In the genomic region with DNA sequence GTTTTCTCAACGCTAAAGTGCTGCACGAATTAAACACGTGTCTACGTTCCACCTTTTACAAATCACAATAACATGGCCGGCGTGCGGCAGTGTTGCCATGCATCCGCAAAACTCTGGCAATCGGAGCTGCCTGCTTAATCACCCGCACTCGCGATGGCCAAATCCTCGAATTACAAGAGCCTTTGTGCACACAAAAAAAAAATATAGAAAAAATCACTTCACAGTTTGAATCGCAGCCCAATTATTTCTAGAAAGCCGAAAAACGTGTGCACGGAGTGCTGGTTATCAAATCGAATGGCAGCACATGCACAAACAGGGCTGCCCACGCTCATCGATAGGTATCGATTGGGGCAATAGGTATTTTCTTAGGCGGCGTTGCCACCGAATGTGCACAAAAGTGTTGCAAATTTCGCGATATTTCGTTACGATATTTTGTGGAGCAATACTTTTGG, we compare ENCODE assay signal across 1 fruit fly cellular context.
TF ChIP-seq lines count a peak whose summit lies in the region.

A gene (minus strand): TSS at position 300 of the 452 bp plus-strand sequence.

TF ChIP-seq in whole organism, embryonic, 481 proteins besides CTCF, POLR2A, EP300 and RAD21 (continued from another document and continues in another):
- peak; percentile 89 for TF ChIP-seq Dll (GFP tag; IDR thresholded peaks at IDR 0.05; lab: Robert Waterston, UW; ENCODE audit: partially characterized antibody)
- no peak for TF ChIP-seq Asciz (GFP tag; optimal IDR thresholded peaks at IDR 0.05; lab: Kevin White, UChicago)
- TF ChIP-seq shn (GFP tag; optimal IDR thresholded peaks at IDR 0.05; lab: Kevin White, UChicago): peak; percentile 32
- TF ChIP-seq CG12942 (GFP tag; optimal IDR thresholded peaks at IDR 0.05; lab: Kevin White, UChicago): peak; percentile 5
- peak; percentile 85 for TF ChIP-seq CG17186 (GFP tag; optimal IDR thresholded peaks at IDR 0.05; lab: Kevin White, UChicago)
- peak; percentile 93 for TF ChIP-seq ato (GFP tag; IDR thresholded peaks at IDR 0.05; lab: Robert Waterston, UW; ENCODE audit: partially characterized antibody)
- no peak for TF ChIP-seq hth (optimal IDR thresholded peaks at IDR 0.05; lab: Kevin White, UChicago)
- peak; percentile 89 for TF ChIP-seq CG14860 (GFP tag; IDR thresholded peaks at IDR 0.05; lab: Robert Waterston, UW; ENCODE audit: partially characterized antibody)
- peak; percentile 19 for TF ChIP-seq lab (GFP tag; optimal IDR thresholded peaks at IDR 0.05; lab: Kevin White, UChicago)
- TF ChIP-seq Ada2b (GFP tag; IDR thresholded peaks at IDR 0.05; lab: Robert Waterston, UW): no peak
- peak; percentile 96 for TF ChIP-seq BEAF-32 (GFP tag; optimal IDR thresholded peaks at IDR 0.05; lab: Kevin White, UChicago)
- TF ChIP-seq kni (GFP tag; optimal IDR thresholded peaks at IDR 0.05; lab: Kevin White, UChicago): no peak
- no peak for TF ChIP-seq D (optimal IDR thresholded peaks at IDR 0.05; lab: Kevin White, UChicago)
- no peak for TF ChIP-seq D (GFP tag; optimal IDR thresholded peaks at IDR 0.05; lab: Kevin White, UChicago)
- TF ChIP-seq bcd (GFP tag; optimal IDR thresholded peaks at IDR 0.05; lab: Kevin White, UChicago): peak; percentile 47
- TF ChIP-seq ken (GFP tag; IDR thresholded peaks at IDR 0.05; lab: Robert Waterston, UW): no peak
- TF ChIP-seq Antp (GFP tag; optimal IDR thresholded peaks at IDR 0.05; lab: Kevin White, UChicago): peak; percentile 45
- peak; percentile 65 for TF ChIP-seq pho (GFP tag; optimal IDR thresholded peaks at IDR 0.05; lab: Kevin White, UChicago)
- peak; percentile 94 for TF ChIP-seq Opbp (GFP tag; IDR thresholded peaks at IDR 0.05; lab: Robert Waterston, UW; ENCODE audit: partially characterized antibody)
- TF ChIP-seq MESR4 (GFP tag; optimal IDR thresholded peaks at IDR 0.05; lab: Kevin White, UChicago): peak; percentile 35
- no peak for TF ChIP-seq CG8388 (GFP tag; optimal IDR thresholded peaks at IDR 0.05; lab: Kevin White, UChicago)
- no peak for TF ChIP-seq salm (tag; optimal IDR thresholded peaks at IDR 0.05; lab: Kevin White, UChicago)
- no peak for TF ChIP-seq Drgx (GFP tag; IDR thresholded peaks at IDR 0.05; lab: Robert Waterston, UW)
- no peak for TF ChIP-seq croc (GFP tag; conservative IDR thresholded peaks at IDR 0.05; lab: Robert Waterston, UW)
- peak; percentile 90 for TF ChIP-seq unc-4 (GFP tag; IDR thresholded peaks at IDR 0.05; lab: Robert Waterston, UW; ENCODE audit: partially characterized antibody)
- no peak for TF ChIP-seq Hr39 (optimal IDR thresholded peaks at IDR 0.05; lab: Kevin White, UChicago)
- peak; percentile 63; the same call in 1 of the 3 replicates for TF ChIP-seq CG11560 (tag; IDR thresholded peaks at IDR 0.05; lab: Robert Waterston, UW)
- peak; percentile 85 for TF ChIP-seq hbn (GFP tag; IDR thresholded peaks at IDR 0.05; lab: Robert Waterston, UW; ENCODE audit: partially characterized antibody)
- TF ChIP-seq pzg (GFP tag; optimal IDR thresholded peaks at IDR 0.05; lab: Kevin White, UChicago): peak; percentile 86
- no peak for TF ChIP-seq CG2712 (tag; optimal IDR thresholded peaks at IDR 0.05; lab: Kevin White, UChicago)
- peak; percentile 33 for TF ChIP-seq CG13624 (GFP tag; optimal IDR thresholded peaks at IDR 0.05; lab: Kevin White, UChicago)
- no peak for TF ChIP-seq jigr1 (GFP tag; IDR thresholded peaks at IDR 0.05; lab: Robert Waterston, UW)
- TF ChIP-seq cas (GFP tag; IDR thresholded peaks at IDR 0.05; lab: Robert Waterston, UW): 0 out of 2 replicates have a peak, but pooled peaks have one; percentile 11
- TF ChIP-seq dysf (GFP tag; IDR thresholded peaks at IDR 0.05; lab: Robert Waterston, UW): peak; percentile 41; the same call in 1 of the 3 replicates
- TF ChIP-seq CG11085 (GFP tag; IDR thresholded peaks at IDR 0.05; lab: Robert Waterston, UW): peak; percentile 47; the same call in 1 of the 2 replicates
- TF ChIP-seq tup (GFP tag; optimal IDR thresholded peaks at IDR 0.05; lab: Kevin White, UChicago): no peak
- TF ChIP-seq CG9817 (tag; optimal IDR thresholded peaks at IDR 0.05; lab: Kevin White, UChicago): peak; percentile 16
- TF ChIP-seq CG9876 (GFP tag; optimal IDR thresholded peaks at IDR 0.05; lab: Kevin White, UChicago): peak; percentile 37
- peak; percentile 73 for TF ChIP-seq Rfx (GFP tag; IDR thresholded peaks at IDR 0.05; lab: Robert Waterston, UW)
- no peak for TF ChIP-seq CG15011 (GFP tag; optimal IDR thresholded peaks at IDR 0.05; lab: Kevin White, UChicago)
- TF ChIP-seq Sin3A (optimal IDR thresholded peaks at IDR 0.05; lab: Kevin White, UChicago): peak; percentile 94
- TF ChIP-seq Dref (GFP tag; IDR thresholded peaks at IDR 0.05; lab: Robert Waterston, UW): peak; percentile 81
- TF ChIP-seq kay (GFP tag; optimal IDR thresholded peaks at IDR 0.05; lab: Kevin White, UChicago): no peak
- no peak for TF ChIP-seq ttk (GFP tag; IDR thresholded peaks at IDR 0.05; lab: Robert Waterston, UW)
- no peak for TF ChIP-seq fd102C (GFP tag; optimal IDR thresholded peaks at IDR 0.05; lab: Kevin White, UChicago)
- TF ChIP-seq PHDP (tag; optimal IDR thresholded peaks at IDR 0.05; lab: Kevin White, UChicago): no peak
- no peak for TF ChIP-seq psq (GFP tag; optimal IDR thresholded peaks at IDR 0.05; lab: Kevin White, UChicago)
- no peak for TF ChIP-seq zen (tag; optimal IDR thresholded peaks at IDR 0.05; lab: Kevin White, UChicago)
- TF ChIP-seq Eip74EF (GFP tag; optimal IDR thresholded peaks at IDR 0.05; lab: Kevin White, UChicago): no peak
- peak; percentile 95 for TF ChIP-seq knrl (GFP tag; IDR thresholded peaks at IDR 0.05; lab: Robert Waterston, UW; ENCODE audit: partially characterized antibody)
- peak; percentile 77; the same call in 1 of the 2 replicates for TF ChIP-seq CG2129 (GFP tag; IDR thresholded peaks at IDR 0.05; lab: Robert Waterston, UW; ENCODE audit: partially characterized antibody)
- TF ChIP-seq CG9932 (GFP tag; IDR thresholded peaks at IDR 0.05; lab: Robert Waterston, UW): peak; percentile 86
- TF ChIP-seq sqz (GFP tag; optimal IDR thresholded peaks at IDR 0.05; lab: Kevin White, UChicago): no peak
- no peak for TF ChIP-seq eve (GFP tag; optimal IDR thresholded peaks at IDR 0.05; lab: Kevin White, UChicago)
- 0 out of 2 replicates have a peak, but pooled peaks have one; percentile 11 for TF ChIP-seq CG31224 (GFP tag; IDR thresholded peaks at IDR 0.05; lab: Robert Waterston, UW)
- TF ChIP-seq CG7987 (GFP tag; optimal IDR thresholded peaks at IDR 0.05; lab: Kevin White, UChicago): peak; percentile 62
- peak; percentile 61 for TF ChIP-seq repo (GFP tag; optimal IDR thresholded peaks at IDR 0.05; lab: Kevin White, UChicago)
- TF ChIP-seq Tbp (GFP tag; optimal IDR thresholded peaks at IDR 0.05; lab: Kevin White, UChicago): no peak
- no peak for TF ChIP-seq ERR (GFP tag; optimal IDR thresholded peaks at IDR 0.05; lab: Kevin White, UChicago)
- TF ChIP-seq nerfin-2 (GFP tag; IDR thresholded peaks at IDR 0.05; lab: Robert Waterston, UW; ENCODE audit: partially characterized antibody): peak; percentile 92
- no peak for TF ChIP-seq fru (optimal IDR thresholded peaks at IDR 0.05; lab: Kevin White, UChicago)
- peak; percentile 62 for TF ChIP-seq Dbx (GFP tag; IDR thresholded peaks at IDR 0.05; lab: Robert Waterston, UW)
- no peak for TF ChIP-seq CG16863 (GFP tag; optimal IDR thresholded peaks at IDR 0.05; lab: Kevin White, UChicago)
- TF ChIP-seq HHEX (GFP tag; optimal IDR thresholded peaks at IDR 0.05; lab: Kevin White, UChicago): peak; percentile 3
- TF ChIP-seq Adf1 (GFP tag; IDR thresholded peaks at IDR 0.05; lab: Robert Waterston, UW): peak; percentile 22; the same call in 1 of the 2 replicates
- peak; percentile 70 for TF ChIP-seq zfh2 (GFP tag; optimal IDR thresholded peaks at IDR 0.05; lab: Kevin White, UChicago)
- peak; percentile 10 for TF ChIP-seq Mes4 (GFP tag; optimal IDR thresholded peaks at IDR 0.05; lab: Kevin White, UChicago)
- no peak for TF ChIP-seq CG14014 (GFP tag; IDR thresholded peaks at IDR 0.05; lab: Robert Waterston, UW)
- no peak for TF ChIP-seq CG12155 (GFP tag; optimal IDR thresholded peaks at IDR 0.05; lab: Kevin White, UChicago)
- TF ChIP-seq az2 (GFP tag; optimal IDR thresholded peaks at IDR 0.05; lab: Kevin White, UChicago): no peak
- peak; percentile 26 for TF ChIP-seq CG34376 (GFP tag; optimal IDR thresholded peaks at IDR 0.05; lab: Kevin White, UChicago)
- TF ChIP-seq klu (GFP tag; IDR thresholded peaks at IDR 0.05; lab: Robert Waterston, UW): 0 out of 2 replicates have a peak, but pooled peaks have one; percentile 49
- 0 out of 3 replicates have a peak, but pooled peaks have one; percentile 23 for TF ChIP-seq tgo (GFP tag; IDR thresholded peaks at IDR 0.05; lab: Robert Waterston, UW)
- TF ChIP-seq gt (GFP tag; IDR thresholded peaks at IDR 0.05; lab: Robert Waterston, UW): no peak
- TF ChIP-seq hkb (optimal IDR thresholded peaks at IDR 0.05; lab: Kevin White, UChicago): peak; percentile 37
- no peak for TF ChIP-seq hkb (GFP tag; IDR thresholded peaks at IDR 0.05; lab: Robert Waterston, UW)
- TF ChIP-seq CG2120 (GFP tag; optimal IDR thresholded peaks at IDR 0.05; lab: Kevin White, UChicago): peak; percentile 48
- peak; percentile 91 for TF ChIP-seq CG13287 (GFP tag; IDR thresholded peaks at IDR 0.05; lab: Robert Waterston, UW; ENCODE audit: partially characterized antibody)
- peak; percentile 25 for TF ChIP-seq CG8944 (GFP tag; optimal IDR thresholded peaks at IDR 0.05; lab: Kevin White, UChicago)
- no peak for TF ChIP-seq luna (GFP tag; optimal IDR thresholded peaks at IDR 0.05; lab: Kevin White, UChicago)
- peak; percentile 24; the same call in 1 of the 3 replicates for TF ChIP-seq Aef1 (GFP tag; IDR thresholded peaks at IDR 0.05; lab: Robert Waterston, UW)
- no peak for TF ChIP-seq h (optimal IDR thresholded peaks at IDR 0.05; lab: Kevin White, UChicago)
- TF ChIP-seq CG10543 (GFP tag; optimal IDR thresholded peaks at IDR 0.05; lab: Kevin White, UChicago): peak; percentile 31
- TF ChIP-seq disco-r (GFP tag; optimal IDR thresholded peaks at IDR 0.05; lab: Kevin White, UChicago): no peak
- peak; percentile 89 for TF ChIP-seq CG14710 (tag; optimal IDR thresholded peaks at IDR 0.05; lab: Kevin White, UChicago)
- peak; percentile 26 for TF ChIP-seq Xbp1 (GFP tag; optimal IDR thresholded peaks at IDR 0.05; lab: Kevin White, UChicago)
- TF ChIP-seq CG7786 (GFP tag; optimal IDR thresholded peaks at IDR 0.05; lab: Kevin White, UChicago): peak; percentile 6
- no peak for TF ChIP-seq Trl (optimal IDR thresholded peaks at IDR 0.05; lab: Kevin White, UChicago)
- peak; percentile 11 for TF ChIP-seq Trl (GFP tag; optimal IDR thresholded peaks at IDR 0.05; lab: Kevin White, UChicago)
- peak; percentile 20 for TF ChIP-seq abd-A (tag; optimal IDR thresholded peaks at IDR 0.05; lab: Kevin White, UChicago)
- TF ChIP-seq MBD-R2 (GFP tag; IDR thresholded peaks at IDR 0.05; lab: Robert Waterston, UW): peak; percentile 42
- peak; percentile 87 for TF ChIP-seq Med (GFP tag; lab: Kevin White, UChicago)
- TF ChIP-seq Hey (tag; optimal IDR thresholded peaks at IDR 0.05; lab: Kevin White, UChicago): peak; percentile 38
- TF ChIP-seq CG9797 (GFP tag; optimal IDR thresholded peaks at IDR 0.05; lab: Kevin White, UChicago): peak; percentile 31
- TF ChIP-seq bowl (GFP tag; IDR thresholded peaks at IDR 0.05; lab: Robert Waterston, UW): no peak
- no peak for TF ChIP-seq eyg (GFP tag; optimal IDR thresholded peaks at IDR 0.05; lab: Kevin White, UChicago)
- TF ChIP-seq Ets65A (GFP tag; lab: Kevin White, UChicago): peak; percentile 93
- peak; percentile 17 to 20 for TF ChIP-seq Pdp1 (GFP tag; optimal IDR thresholded peaks at IDR 0.05; lab: Kevin White, UChicago)
- no peak for TF ChIP-seq CG14050 (GFP tag; IDR thresholded peaks at IDR 0.05; lab: Robert Waterston, UW)
- peak; percentile 52 for TF ChIP-seq ssp (GFP tag; IDR thresholded peaks at IDR 0.05; lab: Robert Waterston, UW)
- TF ChIP-seq CG2116 (GFP tag; optimal IDR thresholded peaks at IDR 0.05; lab: Kevin White, UChicago): peak; percentile 90
- no peak for TF ChIP-seq pan (optimal IDR thresholded peaks at IDR 0.05; lab: Kevin White, UChicago)
- TF ChIP-seq pan (GFP tag; optimal IDR thresholded peaks at IDR 0.05 in 1 of 2, IDR thresholded peaks at IDR 0.05 in 1 of 2): peak in 1 of 2 experiments; percentile 7
- no peak for TF ChIP-seq sens-2 (GFP tag; IDR thresholded peaks at IDR 0.05; lab: Robert Waterston, UW)
- TF ChIP-seq Blimp-1 (GFP tag; optimal IDR thresholded peaks at IDR 0.05; lab: Kevin White, UChicago): no peak
- TF ChIP-seq CG3995 (GFP tag; optimal IDR thresholded peaks at IDR 0.05; lab: Kevin White, UChicago): peak; percentile 77
- TF ChIP-seq CG15514 (GFP tag; optimal IDR thresholded peaks at IDR 0.05; lab: Kevin White, UChicago): peak; percentile 67
- peak; percentile 39; the same call in 1 of the 2 replicates for TF ChIP-seq lmd (GFP tag; IDR thresholded peaks at IDR 0.05; lab: Robert Waterston, UW)
- peak; percentile 84 for TF ChIP-seq Doc3 (GFP tag; IDR thresholded peaks at IDR 0.05; lab: Robert Waterston, UW; ENCODE audit: partially characterized antibody)
- peak; percentile 34 for TF ChIP-seq Dip3 (GFP tag; optimal IDR thresholded peaks at IDR 0.05; lab: Kevin White, UChicago)
- TF ChIP-seq CG8765 (GFP tag; IDR thresholded peaks at IDR 0.05; lab: Robert Waterston, UW): no peak
- no peak for TF ChIP-seq Nf-YC (tag; optimal IDR thresholded peaks at IDR 0.05; lab: Kevin White, UChicago)
- no peak for TF ChIP-seq Chrac-16 (GFP tag; optimal IDR thresholded peaks at IDR 0.05; lab: Kevin White, UChicago)
- no peak for TF ChIP-seq exex (tag; optimal IDR thresholded peaks at IDR 0.05; lab: Kevin White, UChicago)
- peak; percentile 20 for TF ChIP-seq Fer1 (GFP tag; optimal IDR thresholded peaks at IDR 0.05; lab: Kevin White, UChicago)
- TF ChIP-seq Deaf1 (tag; optimal IDR thresholded peaks at IDR 0.05; lab: Kevin White, UChicago): no peak
- peak; percentile 38 for TF ChIP-seq HmgZ (tag; optimal IDR thresholded peaks at IDR 0.05; lab: Kevin White, UChicago)
- TF ChIP-seq kah (GFP tag; optimal IDR thresholded peaks at IDR 0.05; lab: Kevin White, UChicago): no peak
- no peak for TF ChIP-seq CG13424 (tag; optimal IDR thresholded peaks at IDR 0.05; lab: Kevin White, UChicago)
- peak; percentile 69 for TF ChIP-seq Max (GFP tag; optimal IDR thresholded peaks at IDR 0.05; lab: Kevin White, UChicago)
- TF ChIP-seq otp (GFP tag; IDR thresholded peaks at IDR 0.05; lab: Robert Waterston, UW): 0 out of 3 replicates have a peak, but pooled peaks have one; percentile 17
- no peak; the same call in 1 of the 2 replicates for TF ChIP-seq CG10366 (GFP tag; IDR thresholded peaks at IDR 0.05; lab: Robert Waterston, UW)
- TF ChIP-seq CG14667 (GFP tag; IDR thresholded peaks at IDR 0.05; lab: Robert Waterston, UW): 0 out of 2 replicates have a peak, but pooled peaks have one; percentile 15
- no peak for TF ChIP-seq CG7839 (tag; optimal IDR thresholded peaks at IDR 0.05; lab: Kevin White, UChicago)
- peak; percentile 16 for TF ChIP-seq nmo (GFP tag; optimal IDR thresholded peaks at IDR 0.05; lab: Kevin White, UChicago)
